Fruit fly (Drosophila melanogaster): Measurements from ENCODE around the gene CG6843.

Gene CG6843

dm6 chr3L:18924790-18925189 lies 23.4 kb downstream of the CG6843 start, which contains the start of gene CG43049:
TSS of gene CG43049 (plus strand) at chr3L:18925090.
- TF ChIP-seq ss (GFP tag; optimal IDR thresholded peaks at IDR 0.05) (no peak), CG10631 (GFP tag; optimal IDR thresholded peaks at IDR 0.05) (no peak), Hr38 (GFP tag; optimal IDR thresholded peaks at IDR 0.05) (no peak), Sox15 (GFP tag; optimal IDR thresholded peaks at IDR 0.05) (no peak), esn (GFP tag; optimal IDR thresholded peaks at IDR 0.05) (no peak), Ets96B (tag; optimal IDR thresholded peaks at IDR 0.05) (no peak), vri (GFP tag; optimal IDR thresholded peaks at IDR 0.05) (no peak), Blimp-1 (GFP tag; optimal IDR thresholded peaks at IDR 0.05) (no peak), CG6792 (GFP tag; optimal IDR thresholded peaks at IDR 0.05) (no peak), CG6808 (GFP tag; optimal IDR thresholded peaks at IDR 0.05) (no peak), CG34406 (GFP tag; optimal IDR thresholded peaks at IDR 0.05) (no peak)

- TF ChIP-seq Blimp-1 (GFP tag; optimal IDR thresholded peaks at IDR 0.05) (no peak), Met (GFP tag; optimal IDR thresholded peaks at IDR 0.05) (no peak), esn (GFP tag; optimal IDR thresholded peaks at IDR 0.05) (no peak), CG31627 (GFP tag; optimal IDR thresholded peaks at IDR 0.05) (no peak), Ets21C (GFP tag; optimal IDR thresholded peaks at IDR 0.05) (no peak), CG6792 (GFP tag; optimal IDR thresholded peaks at IDR 0.05) (no peak), salr (GFP tag; optimal IDR thresholded peaks at IDR 0.05) (no peak), CG3919 (GFP tag; optimal IDR thresholded peaks at IDR 0.05) (no peak), Ets96B (tag; optimal IDR thresholded peaks at IDR 0.05) (no peak), ss (GFP tag; optimal IDR thresholded peaks at IDR 0.05) (no peak), Eip93F (GFP tag; optimal IDR thresholded peaks at IDR 0.05) (no peak)
These were observed 44.5 kb downstream of the CG6843 start, which contains the start of gene CG32204 for dm6 chr3L:18945938-18946337. TSS of gene CG32204 (minus strand) at chr3L:18946038.

dm6 chr3L:18946956-18947355 lies 45.6 kb downstream of the CG6843 start:
- TF ChIP-seq CG3032 (tag; optimal IDR thresholded peaks at IDR 0.05) = no peak
- TF ChIP-seq dsx (GFP tag; optimal IDR thresholded peaks at IDR 0.05; ENCODE audit: poor library complexity, severe bottlenecking) = no peak
- no peak for TF ChIP-seq spab (GFP tag; optimal IDR thresholded peaks at IDR 0.05)
- peak; percentile 8 for TF ChIP-seq OdsH (GFP tag; optimal IDR thresholded peaks at IDR 0.05)
- TF ChIP-seq CG8632 (GFP tag; optimal IDR thresholded peaks at IDR 0.05) = peak; percentile 10
- no peak for TF ChIP-seq CG6792 (GFP tag; optimal IDR thresholded peaks at IDR 0.05)
- TF ChIP-seq achi (GFP tag; optimal IDR thresholded peaks at IDR 0.05) = peak; percentile 8
- TF ChIP-seq salr (GFP tag; optimal IDR thresholded peaks at IDR 0.05) = peak in 1 of 2 experiments; percentile 5
- no peak for TF ChIP-seq Eip75B (GFP tag; optimal IDR thresholded peaks at IDR 0.05)
- TF ChIP-seq CG11294 (GFP tag; IDR thresholded peaks at IDR 0.05) = no peak
- peak; percentile 20 for TF ChIP-seq CG8319 (GFP tag; optimal IDR thresholded peaks at IDR 0.05)
- peak; percentile 55; the same call in 2 of the 3 replicates for TF ChIP-seq CG6163 (GFP tag; IDR thresholded peaks at IDR 0.05)
- peak; percentile 10 for TF ChIP-seq CG31627 (GFP tag; optimal IDR thresholded peaks at IDR 0.05)
- TF ChIP-seq acj6 (GFP tag; optimal IDR thresholded peaks at IDR 0.05) = peak; percentile 22
- TF ChIP-seq CG1621 (tag; optimal IDR thresholded peaks at IDR 0.05) = peak; percentile 28
- TF ChIP-seq CG9139 (GFP tag; optimal IDR thresholded peaks at IDR 0.05) = peak; percentile 14
- peak; percentile 30 for TF ChIP-seq CG34406 (GFP tag; optimal IDR thresholded peaks at IDR 0.05)
- TF ChIP-seq lz (GFP tag; optimal IDR thresholded peaks at IDR 0.05) = peak; percentile 10
- no peak for TF ChIP-seq fd85E (GFP tag; optimal IDR thresholded peaks at IDR 0.05)
- peak; percentile 4 for TF ChIP-seq CG10669 (GFP tag; optimal IDR thresholded peaks at IDR 0.05)
- TF ChIP-seq CG3919 (GFP tag; optimal IDR thresholded peaks at IDR 0.05) = peak; percentile 61
- no peak for TF ChIP-seq Smox (GFP tag; optimal IDR thresholded peaks at IDR 0.05)
- peak; percentile 6 for TF ChIP-seq CG6808 (GFP tag; optimal IDR thresholded peaks at IDR 0.05)
- TF ChIP-seq svp (GFP tag) = no peak
- no peak for TF ChIP-seq CG16779 (tag; optimal IDR thresholded peaks at IDR 0.05)
- no peak for TF ChIP-seq CG4318 (GFP tag; optimal IDR thresholded peaks at IDR 0.05)
- TF ChIP-seq eg (GFP tag; IDR thresholded peaks at IDR 0.05) = peak; percentile 65; the same call in 2 of the 3 replicates
- no peak for TF ChIP-seq Eip93F (GFP tag; optimal IDR thresholded peaks at IDR 0.05)

All from whole organism, prepupa.